Worm (Caenorhabditis elegans) whole organism, L2 larva: ENCODE results near the gene dhs-22.

ENCODE experiments used
- ceh-82 ChIP-seq: fragments of 150-350 bp; optimal IDR thresholded peaks from 2 replicates; lab custom pipeline; 2014; ENCODE audit warnings: missing biosample characterization, missing genetic modification characterization
- egl-27 ChIP-seq: sonication (generic microtip); optimal IDR thresholded peaks from 3 replicates; lab custom pipeline; 2017; ENCODE audit warnings: missing biosample characterization, missing genetic modification reagents, missing genetic modification characterization
- nhr-237 ChIP-seq: fragments of 150-350 bp; optimal IDR thresholded peaks from 2 replicates; lab custom pipeline; 2014; ENCODE audit warnings: missing biosample characterization, missing genetic modification characterization

ce11 chrV:14393504-14393903, 27.7 kb downstream of the dhs-22 start, which contains the start of gene C15H11.1:
- no peak for TF ChIP-seq ceh-82 (tag; lab: Kevin White, UChicago)
- no peak for TF ChIP-seq egl-27 (tag; lab: Kevin White, UChicago)
- TF ChIP-seq nhr-237 = no peak
